Worm (Caenorhabditis elegans): ENCODE results near the gene pqn-63.

The pqn-63 gene

DNA sequence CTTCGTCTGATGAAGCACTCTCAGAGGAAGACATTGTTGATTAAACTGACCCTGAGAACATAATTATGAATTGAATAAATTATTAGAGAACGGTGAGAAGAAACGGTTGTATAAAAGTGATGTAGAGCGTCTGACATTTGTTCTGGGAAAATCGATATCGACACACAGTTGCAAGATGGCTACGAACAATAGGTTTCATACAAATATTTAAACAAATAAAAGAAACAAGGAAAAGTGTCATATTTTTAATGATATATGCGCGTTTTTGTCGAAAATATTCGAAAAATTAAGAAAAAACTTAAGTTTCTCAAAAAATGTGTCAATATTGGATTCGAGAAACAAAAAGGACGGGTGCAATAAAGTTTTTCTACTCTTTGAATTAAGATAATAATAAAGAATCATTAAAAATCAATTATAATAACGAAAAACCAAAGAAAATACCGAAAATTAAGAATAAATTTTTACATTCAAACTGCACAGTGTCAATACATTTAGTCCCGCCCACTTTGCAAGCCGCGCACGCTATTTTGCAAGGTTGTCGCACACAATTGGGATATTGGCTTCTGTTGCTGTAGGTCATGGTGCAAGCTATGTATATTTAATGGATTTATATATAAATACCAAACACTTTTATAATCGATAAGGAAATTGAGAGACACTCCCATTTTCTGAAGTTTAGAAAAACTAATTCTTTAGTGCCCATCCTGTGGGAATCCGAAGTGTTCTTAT, 33.1 kb upstream of the pqn-63 start, which contains the start of gene rtfo-1 (continued):
- TF ChIP-seq nhr-12 (tag; optimal IDR thresholded peaks at IDR 0.05) = no peak
- no peak for TF ChIP-seq ceh-88 (GFP tag; IDR thresholded peaks at IDR 0.05)
- no peak for TF ChIP-seq fkh-10 (GFP tag; optimal IDR thresholded peaks at IDR 0.05)
- TF ChIP-seq nhr-77 (tag; optimal IDR thresholded peaks at IDR 0.05) = no peak
- TF ChIP-seq elt-3 (tag; optimal IDR thresholded peaks at IDR 0.05) = no peak
- peak; percentile 54 for TF ChIP-seq xbp-1 (tag; optimal IDR thresholded peaks at IDR 0.05)
- no peak for TF ChIP-seq F16B12.6 (tag; optimal IDR thresholded peaks at IDR 0.05)
- peak; percentile 28 for TF ChIP-seq blmp-1 (tag; optimal IDR thresholded peaks at IDR 0.05)
- peak; percentile 58 for TF ChIP-seq nhr-71 (tag; optimal IDR thresholded peaks at IDR 0.05)
- TF ChIP-seq lin-14 (GFP tag; optimal IDR thresholded peaks at IDR 0.05) = peak; percentile 41
- no peak for TF ChIP-seq unc-98 (GFP tag; IDR thresholded peaks at IDR 0.05)
- TF ChIP-seq egl-13 (tag; optimal IDR thresholded peaks at IDR 0.05) = no peak

DNA sequence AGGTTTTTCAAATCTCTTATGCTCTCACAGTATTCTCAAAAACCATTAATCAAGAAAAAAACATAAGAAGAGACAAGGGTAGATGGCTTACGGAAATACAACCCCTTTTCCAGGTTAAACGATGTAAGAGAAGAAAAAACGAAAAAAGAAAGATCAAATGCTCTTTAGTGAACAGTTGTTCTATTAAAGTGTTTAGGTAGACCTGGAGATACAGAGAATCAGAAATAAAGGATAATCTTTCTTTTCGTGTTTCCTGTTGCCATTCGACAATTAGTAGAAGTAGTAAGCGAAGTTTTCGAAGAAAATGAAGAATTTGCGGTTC, 32.5 kb upstream of the pqn-63 start, which contains the start of gene K09G1.1:
TSS of gene K09G1.1 (plus strand) at position 223 of the 322 bp plus-strand sequence.
- TF ChIP-seq sup-37 (GFP tag; optimal IDR thresholded peaks at IDR 0.05) (no peak), blmp-1 (tag; optimal IDR thresholded peaks at IDR 0.05) (no peak), jun-1 (tag; optimal IDR thresholded peaks at IDR 0.05) (no peak), ztf-4 (tag; optimal IDR thresholded peaks at IDR 0.05) (no peak), nhr-12 (tag; optimal IDR thresholded peaks at IDR 0.05) (no peak), fkh-4 (tag; optimal IDR thresholded peaks at IDR 0.05; ENCODE audit: borderline replicate concordance) (no peak), unc-86 (tag; optimal IDR thresholded peaks at IDR 0.05) (no peak), fkh-10 (GFP tag; optimal IDR thresholded peaks at IDR 0.05) (no peak), egl-27 (tag; optimal IDR thresholded peaks at IDR 0.05) (no peak), nhr-47 (tag; optimal IDR thresholded peaks at IDR 0.05) (no peak), zip-4 (GFP tag; optimal IDR thresholded peaks at IDR 0.05) (no peak), vab-15 (tag; optimal IDR thresholded peaks at IDR 0.05) (no peak), lir-3 (tag; optimal IDR thresholded peaks at IDR 0.05; ENCODE audit: poor library complexity) (no peak), grh-1 (GFP tag; IDR thresholded peaks at IDR 0.05) (no peak), C04F5.9 (tag; optimal IDR thresholded peaks at IDR 0.05) (no peak), isw-1 (GFP tag; IDR thresholded peaks at IDR 0.05) (no peak), pax-3 (tag; optimal IDR thresholded peaks at IDR 0.05) (no peak), skn-1 (tag; optimal IDR thresholded peaks at IDR 0.05) (no peak), aly-2 (tag; optimal IDR thresholded peaks at IDR 0.05) (no peak), ces-1 (GFP tag; optimal IDR thresholded peaks at IDR 0.05) (no peak)

DNA sequence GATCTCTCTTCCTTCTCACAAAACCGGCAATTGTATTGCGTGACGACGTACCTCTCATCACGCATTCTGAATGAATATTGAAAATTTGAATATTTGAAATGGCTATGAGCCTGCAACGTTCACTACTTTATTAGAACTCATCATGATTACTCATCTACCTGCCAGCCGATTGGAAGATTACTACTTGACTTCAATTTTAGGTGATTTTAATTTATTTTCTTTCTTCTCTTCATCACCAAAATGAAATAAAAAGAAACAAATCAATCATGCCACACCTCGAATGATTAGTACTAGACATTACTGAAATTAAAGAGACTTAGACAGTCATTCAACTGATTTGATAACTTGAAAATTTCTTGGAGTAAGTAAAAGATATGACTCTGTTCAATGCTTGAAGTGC, 31.6 kb upstream of the pqn-63 start:
- TF ChIP-seq blmp-1 (tag; optimal IDR thresholded peaks at IDR 0.05) (peak; percentile 51), lin-14 (GFP tag; optimal IDR thresholded peaks at IDR 0.05) (peak; percentile 28), elt-3 (tag; optimal IDR thresholded peaks at IDR 0.05) (peak in 2 of 6 experiments; percentile 7 to 41), nhr-85 (tag) (peak; percentile 52), nhr-71 (tag; optimal IDR thresholded peaks at IDR 0.05) (no peak)

DNA sequence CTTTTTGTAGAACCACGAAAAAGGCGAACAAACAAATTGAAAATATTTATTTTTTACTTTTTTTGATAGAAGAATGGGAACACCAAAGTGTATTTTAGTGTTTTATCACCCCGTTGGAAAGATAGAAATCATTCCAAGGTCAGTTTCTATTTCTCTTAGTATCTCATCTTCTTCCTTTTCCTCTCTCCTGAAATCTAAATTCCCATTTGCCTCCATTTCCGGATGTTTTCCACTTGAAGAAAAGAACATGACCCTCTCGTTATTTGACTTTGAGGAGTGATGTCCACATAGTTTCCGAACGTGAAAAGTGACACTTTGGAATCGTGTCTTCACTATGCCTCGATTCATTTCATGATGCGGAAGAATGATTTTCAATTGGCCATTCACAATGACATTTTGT, 28.2 kb upstream of the pqn-63 start:
- no peak for TF ChIP-seq lin-13 (GFP tag; optimal IDR thresholded peaks at IDR 0.05)
- TF ChIP-seq hpl-2 (GFP tag; optimal IDR thresholded peaks at IDR 0.05) = no peak
- TF ChIP-seq hlh-4 (tag; optimal IDR thresholded peaks at IDR 0.05) = no peak
- TF ChIP-seq nhr-85 (tag) = peak; percentile 12
- no peak for TF ChIP-seq efl-1 (optimal IDR thresholded peaks at IDR 0.05)
- TF ChIP-seq efl-1 (GFP tag; optimal IDR thresholded peaks at IDR 0.05 in 1 of 2) = peak in 1 of 2 experiments; percentile 21
- TF ChIP-seq nhr-19 (GFP tag; conservative IDR thresholded peaks at IDR 0.05) = no peak
- TF ChIP-seq blmp-1 (tag; optimal IDR thresholded peaks at IDR 0.05) = peak; percentile 77
- TF ChIP-seq elt-3 (tag; optimal IDR thresholded peaks at IDR 0.05) = peak in 1 of 6 experiments; percentile 26
- TF ChIP-seq lin-14 (GFP tag; optimal IDR thresholded peaks at IDR 0.05) = peak; percentile 19
- no peak for TF ChIP-seq ets-5 (GFP tag; IDR thresholded peaks at IDR 0.05)

Measured in whole organism, L1 larva.